Fruit fly (Drosophila melanogaster): ENCODE data around the gene Oga.

The Oga gene

dm6 chr3R:21188540-21189276 lies 30.2 kb upstream of the Oga start:
- no peak for TF ChIP-seq Myc (optimal IDR thresholded peaks at IDR 0.05)
- TF ChIP-seq h (optimal IDR thresholded peaks at IDR 0.05), result no peak
- no peak for TF ChIP-seq Sin3A (optimal IDR thresholded peaks at IDR 0.05)
- TF ChIP-seq psq (optimal IDR thresholded peaks at IDR 0.05), result no peak
- TF ChIP-seq ttk (optimal IDR thresholded peaks at IDR 0.05), result no peak
- no peak for TF ChIP-seq insv (optimal IDR thresholded peaks at IDR 0.05)

dm6 chr3R:21189520-21190180 lies 29.2 kb upstream of the Oga start:
- TF ChIP-seq Sin3A (optimal IDR thresholded peaks at IDR 0.05), result no peak
- no peak for TF ChIP-seq h (optimal IDR thresholded peaks at IDR 0.05)
- no peak for TF ChIP-seq insv (optimal IDR thresholded peaks at IDR 0.05)
- TF ChIP-seq Myc (optimal IDR thresholded peaks at IDR 0.05), result no peak
- TF ChIP-seq ttk (optimal IDR thresholded peaks at IDR 0.05), result no peak
- TF ChIP-seq psq (optimal IDR thresholded peaks at IDR 0.05), result no peak

DNA sequence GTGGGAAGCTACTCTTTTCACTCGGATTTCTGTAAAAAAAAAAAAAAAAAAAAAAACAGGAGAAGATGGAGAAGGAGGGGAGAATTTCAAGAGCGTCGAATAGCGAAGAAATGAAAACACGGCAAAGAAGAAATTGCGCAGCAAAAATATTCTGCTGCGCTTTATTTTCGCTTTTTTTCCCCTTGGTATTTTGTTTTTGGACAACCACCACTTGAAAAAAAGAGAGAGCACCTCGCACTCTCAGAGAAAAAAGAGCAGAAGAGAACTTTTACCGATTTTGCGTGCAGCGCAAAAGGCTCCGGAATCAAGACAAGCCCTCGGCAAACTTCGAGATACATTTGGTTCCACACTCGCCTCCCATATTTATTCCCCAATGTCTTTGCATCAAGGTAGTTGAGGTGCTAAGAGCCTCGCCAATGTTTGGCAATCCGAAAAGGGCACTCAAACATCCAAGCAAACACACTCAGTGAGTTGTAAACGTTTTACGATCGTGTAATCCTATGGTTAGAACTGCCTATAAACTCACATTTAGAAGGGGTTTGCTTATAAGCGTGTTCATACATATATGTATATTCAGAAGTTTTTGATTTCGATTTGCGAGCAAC lies 28.0 kb upstream of the Oga start:
- TF ChIP-seq psq (optimal IDR thresholded peaks at IDR 0.05), result no peak
- TF ChIP-seq ttk (optimal IDR thresholded peaks at IDR 0.05), result no peak
- TF ChIP-seq h (optimal IDR thresholded peaks at IDR 0.05), result no peak
- no peak for TF ChIP-seq Myc (optimal IDR thresholded peaks at IDR 0.05)
- no peak for TF ChIP-seq Sin3A (optimal IDR thresholded peaks at IDR 0.05)
- TF ChIP-seq insv (optimal IDR thresholded peaks at IDR 0.05), result no peak

dm6 chr3R:21192267-21192666 lies 26.6 kb upstream of the Oga start:
- no peak for TF ChIP-seq Myc (optimal IDR thresholded peaks at IDR 0.05)
- no peak for TF ChIP-seq h (optimal IDR thresholded peaks at IDR 0.05)
- no peak for TF ChIP-seq insv (optimal IDR thresholded peaks at IDR 0.05)
- no peak for TF ChIP-seq ttk (optimal IDR thresholded peaks at IDR 0.05)
- TF ChIP-seq psq (optimal IDR thresholded peaks at IDR 0.05), result no peak

DNA sequence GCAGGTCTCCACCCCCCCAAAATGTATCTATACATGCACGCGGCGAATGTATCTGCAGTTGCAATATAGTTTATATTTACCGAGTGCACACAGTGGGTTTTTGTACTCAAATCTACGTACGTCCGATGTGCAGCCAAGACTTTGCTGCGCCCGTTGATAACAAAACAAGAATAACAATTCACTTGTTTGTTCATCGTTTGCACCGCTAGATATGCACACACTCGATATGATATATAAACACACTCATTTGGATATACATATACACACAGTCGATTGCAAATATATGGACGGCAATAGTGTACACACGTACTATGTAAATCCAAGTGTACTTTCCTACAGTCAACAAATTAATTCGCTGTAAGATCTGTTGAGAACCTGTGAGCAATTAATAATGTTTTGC lies 25.1 kb upstream of the Oga start:
- no peak for TF ChIP-seq Sin3A (optimal IDR thresholded peaks at IDR 0.05)

DNA sequence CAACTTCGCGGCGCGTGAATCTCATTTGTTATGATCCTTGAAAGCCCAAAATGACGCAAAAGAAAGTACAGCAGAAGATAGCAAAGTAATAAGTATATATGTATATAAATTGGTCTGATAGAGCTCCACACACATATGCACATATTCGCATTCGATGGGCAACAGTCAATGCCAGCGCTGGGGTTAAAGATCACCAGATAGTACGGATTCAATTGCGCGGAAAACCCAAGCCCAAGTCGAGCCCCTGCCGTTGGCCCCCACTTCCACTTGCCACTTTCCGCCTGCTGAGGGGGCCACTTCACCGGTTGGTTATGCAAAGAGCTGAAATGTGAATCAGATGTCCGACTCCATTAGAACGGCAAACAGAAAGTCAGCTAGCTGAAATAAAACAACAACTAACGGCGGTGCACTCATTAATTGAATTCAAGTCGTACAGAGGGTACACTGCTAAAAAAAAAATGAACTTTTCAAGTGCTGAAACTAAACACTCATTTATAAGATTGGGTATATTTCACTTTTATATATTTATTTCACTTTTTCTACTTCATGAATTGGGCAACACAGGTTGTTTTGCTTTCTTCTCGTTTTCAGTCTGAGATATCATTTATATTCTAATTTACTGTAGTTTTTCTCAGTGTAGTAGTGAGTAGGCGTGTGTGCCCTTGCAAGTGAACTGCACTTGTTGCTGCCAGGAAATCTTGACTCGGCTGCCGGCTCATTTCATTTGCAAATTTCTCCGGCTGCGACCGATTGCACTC lies 23.5 kb upstream of the Oga start:
- TF ChIP-seq psq (optimal IDR thresholded peaks at IDR 0.05), result no peak
- no peak for TF ChIP-seq insv (optimal IDR thresholded peaks at IDR 0.05)
- TF ChIP-seq Myc (optimal IDR thresholded peaks at IDR 0.05), result no peak
- no peak for TF ChIP-seq h (optimal IDR thresholded peaks at IDR 0.05)
- no peak for TF ChIP-seq ttk (optimal IDR thresholded peaks at IDR 0.05)

- TF ChIP-seq insv (optimal IDR thresholded peaks at IDR 0.05) (no peak), Sin3A (optimal IDR thresholded peaks at IDR 0.05) (no peak), Myc (optimal IDR thresholded peaks at IDR 0.05) (no peak), psq (optimal IDR thresholded peaks at IDR 0.05) (no peak), ttk (optimal IDR thresholded peaks at IDR 0.05) (no peak), h (optimal IDR thresholded peaks at IDR 0.05) (no peak)
Measured at dm6 chr3R:21197566-21197965, 21.3 kb upstream of the Oga start.

DNA sequence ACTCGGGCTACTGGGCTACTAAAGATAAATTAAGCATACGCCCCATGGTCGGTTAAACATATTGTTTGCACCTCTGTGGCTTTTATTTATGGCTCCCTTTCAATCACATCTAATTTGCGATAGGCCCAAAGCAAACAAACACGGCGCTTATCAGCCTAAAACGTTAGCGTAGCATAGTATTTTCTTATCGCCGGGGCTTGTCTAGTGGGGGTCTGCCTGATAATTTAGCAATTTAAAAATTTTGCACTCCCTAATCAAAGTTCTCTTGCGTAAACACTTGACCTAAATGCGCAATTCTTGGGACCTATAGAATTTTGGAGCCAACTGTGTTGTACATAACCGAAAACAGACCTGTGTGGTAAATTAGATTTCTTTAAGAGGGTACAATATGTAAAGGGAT lies 20.8 kb upstream of the Oga start:
- TF ChIP-seq Sin3A (optimal IDR thresholded peaks at IDR 0.05), result no peak
- TF ChIP-seq insv (optimal IDR thresholded peaks at IDR 0.05), result no peak
- no peak for TF ChIP-seq psq (optimal IDR thresholded peaks at IDR 0.05)
- TF ChIP-seq Myc (optimal IDR thresholded peaks at IDR 0.05), result no peak
- TF ChIP-seq h (optimal IDR thresholded peaks at IDR 0.05), result no peak
- no peak for TF ChIP-seq ttk (optimal IDR thresholded peaks at IDR 0.05)

dm6 chr3R:21199085-21199899 lies 19.6 kb upstream of the Oga start:
- no peak for TF ChIP-seq Myc (optimal IDR thresholded peaks at IDR 0.05)
- TF ChIP-seq ttk (optimal IDR thresholded peaks at IDR 0.05), result no peak
- no peak for TF ChIP-seq Sin3A (optimal IDR thresholded peaks at IDR 0.05)
- TF ChIP-seq psq (optimal IDR thresholded peaks at IDR 0.05), result no peak
- TF ChIP-seq insv (optimal IDR thresholded peaks at IDR 0.05), result no peak
- TF ChIP-seq h (optimal IDR thresholded peaks at IDR 0.05), result no peak

- TF ChIP-seq Sin3A (optimal IDR thresholded peaks at IDR 0.05) (no peak), insv (optimal IDR thresholded peaks at IDR 0.05) (no peak), ttk (optimal IDR thresholded peaks at IDR 0.05) (no peak), h (optimal IDR thresholded peaks at IDR 0.05) (no peak), Myc (optimal IDR thresholded peaks at IDR 0.05) (no peak), psq (optimal IDR thresholded peaks at IDR 0.05) (no peak)
Measured at dm6 chr3R:21199953-21200368, 18.9 kb upstream of the Oga start.

dm6 chr3R:21201627-21202026 lies 17.2 kb upstream of the Oga start:
- TF ChIP-seq Sin3A (optimal IDR thresholded peaks at IDR 0.05) (no peak), psq (optimal IDR thresholded peaks at IDR 0.05) (no peak), h (optimal IDR thresholded peaks at IDR 0.05) (no peak), Myc (optimal IDR thresholded peaks at IDR 0.05) (no peak)
